Fruit fly (Drosophila melanogaster) whole organism, embryonic: ENCODE measurements around the gene Myo95E.
A peak's percentile ranks its signal among the peaks of the same experiment; 100 is the strongest.

Source experiments
- Atf-2 ChIP-seq: fragments of 200-800 bp; sonication (Bioruptor generic); optimal IDR thresholded peaks from 2 replicates; lab custom pipeline; 2016; ENCODE audit warnings: missing biosample characterization, missing genetic modification characterization
- Atf3 ChIP-seq: fragments of 200-800 bp; sonication (Bioruptor generic); optimal IDR thresholded peaks from 3 replicates; lab custom pipeline; 2016; ENCODE audit warnings: missing biosample characterization, missing genetic modification characterization
- B-H2 ChIP-seq: fragments of 200-800 bp; sonication (Bioruptor generic); optimal IDR thresholded peaks from 2 replicates; lab custom pipeline; 2018; ENCODE audit warnings: missing biosample characterization, mild to moderate bottlenecking, missing genetic modification characterization
- Bdp1 ChIP-seq: fragments of 200-800 bp; sonication (Bioruptor generic); optimal IDR thresholded peaks from 3 replicates; lab custom pipeline; 2016; ENCODE audit warnings: missing biosample characterization, missing genetic modification characterization
- CG10366 ChIP-seq: fragments of 200-800 bp; sonication (Bioruptor generic); IDR thresholded peaks from 2 replicates; pipeline ENCODE4 v1.3.6; 2022; ENCODE audit warnings: missing biosample characterization, missing genetic modification characterization
- CG10979 ChIP-seq: fragments of 200-800 bp; sonication (Bioruptor generic); optimal IDR thresholded peaks from 2 replicates; lab custom pipeline; 2018; ENCODE audit warnings: missing biosample characterization, mild to moderate bottlenecking, missing genetic modification characterization, moderate library complexity
- CG12155 ChIP-seq: fragments of 200-800 bp; sonication (Bioruptor generic); optimal IDR thresholded peaks from 3 replicates; lab custom pipeline; 2016; ENCODE audit warnings: missing biosample characterization, missing genetic modification characterization
- CG12219 ChIP-seq: fragments of 200-800 bp; sonication (Bioruptor generic); optimal IDR thresholded peaks from 3 replicates; lab custom pipeline; 2018; ENCODE audit warnings: missing biosample characterization, mild to moderate bottlenecking, missing genetic modification characterization
- CG12659 ChIP-seq: fragments of 200-800 bp; sonication (Bioruptor generic); optimal IDR thresholded peaks from 3 replicates; lab custom pipeline; 2017; ENCODE audit warnings: mild to moderate bottlenecking, missing biosample characterization, missing genetic modification reagents, missing genetic modification characterization
- CG13296 ChIP-seq: fragments of 200-800 bp; sonication (Bioruptor generic); optimal IDR thresholded peaks from 3 replicates; lab custom pipeline; 2018; ENCODE audit warnings: missing biosample characterization, mild to moderate bottlenecking, missing genetic modification characterization
- CG13424 ChIP-seq: fragments of 200-800 bp; sonication (Bioruptor generic); optimal IDR thresholded peaks from 2 replicates; lab custom pipeline; 2019; ENCODE audit warnings: missing biosample characterization, mild to moderate bottlenecking, missing genetic modification characterization, moderate library complexity
- CG14710 ChIP-seq: fragments of 200-800 bp; sonication (Bioruptor generic); optimal IDR thresholded peaks from 3 replicates; lab custom pipeline; 2019; ENCODE audit warnings: missing biosample characterization, mild to moderate bottlenecking, missing genetic modification characterization, moderate library complexity
- CG14965 ChIP-seq: fragments of 200-800 bp; sonication (Bioruptor generic); optimal IDR thresholded peaks from 2 replicates; lab custom pipeline; 2016; ENCODE audit warnings: missing biosample characterization, missing genetic modification characterization, borderline replicate concordance
- CG15479 ChIP-seq: fragments of 200-800 bp; sonication (Bioruptor generic); optimal IDR thresholded peaks from 3 replicates; lab custom pipeline; 2019; ENCODE audit warnings: missing biosample characterization, mild to moderate bottlenecking, missing genetic modification characterization, moderate library complexity
- CG17568 ChIP-seq: fragments of 200-800 bp; sonication (Bioruptor generic); optimal IDR thresholded peaks from 2 replicates; lab custom pipeline; 2018; ENCODE audit warnings: missing biosample characterization, mild to moderate bottlenecking, missing genetic modification characterization, moderate library complexity
- CG18262 ChIP-seq: fragments of 200-800 bp; optimal IDR thresholded peaks from 3 replicates; lab custom pipeline; 2019; ENCODE audit warnings: missing biosample characterization, mild to moderate bottlenecking, missing genetic modification characterization, moderate library complexity
- CG2120 ChIP-seq: fragments of 200-800 bp; sonication (Bioruptor generic); optimal IDR thresholded peaks from 3 replicates; lab custom pipeline; 2016; ENCODE audit warnings: missing biosample characterization, missing genetic modification characterization
- CG2712 ChIP-seq: fragments of 200-800 bp; optimal IDR thresholded peaks from 3 replicates; lab custom pipeline; 2019; ENCODE audit warnings: missing biosample characterization, mild to moderate bottlenecking, missing genetic modification characterization, moderate library complexity
- CG31224 ChIP-seq: fragments of 200-800 bp; sonication (Bioruptor generic); IDR thresholded peaks from 2 replicates; pipeline ENCODE4 v1.3.6; 2022; ENCODE audit warnings: missing biosample characterization, missing genetic modification characterization
- CG4820 ChIP-seq: fragments of 200-800 bp; sonication (Bioruptor generic); optimal IDR thresholded peaks from 3 replicates; lab custom pipeline; 2016; ENCODE audit warnings: missing biosample characterization, missing genetic modification characterization
- CG6254 ChIP-seq: fragments of 200-800 bp; sonication (Bioruptor generic); optimal IDR thresholded peaks from 3 replicates; lab custom pipeline; 2017; ENCODE audit warnings: mild to moderate bottlenecking, missing biosample characterization, missing genetic modification reagents, missing genetic modification characterization
- CG6654 ChIP-seq: fragments of 200-800 bp; sonication (Bioruptor generic); optimal IDR thresholded peaks from 2 replicates; lab custom pipeline; 2017; ENCODE audit warnings: missing biosample characterization, mild to moderate bottlenecking, missing genetic modification characterization
- CG6765 ChIP-seq: fragments of 200-800 bp; sonication (Bioruptor generic); optimal IDR thresholded peaks from 3 replicates; lab custom pipeline; 2017; ENCODE audit warnings: missing biosample characterization, mild to moderate bottlenecking, missing genetic modification characterization
- CG9817 ChIP-seq: fragments of 200-800 bp; sonication (Bioruptor generic); optimal IDR thresholded peaks from 2 replicates; lab custom pipeline; 2018; ENCODE audit warnings: missing biosample characterization, mild to moderate bottlenecking, missing genetic modification characterization, moderate library complexity
- CG9876 ChIP-seq: fragments of 200-800 bp; sonication (Bioruptor generic); optimal IDR thresholded peaks from 2 replicates; lab custom pipeline; 2016; ENCODE audit warnings: missing biosample characterization, missing genetic modification characterization
- Camta ChIP-seq: fragments of 200-800 bp; sonication (Bioruptor generic); optimal IDR thresholded peaks from 2 replicates; lab custom pipeline; 2016; ENCODE audit warnings: missing biosample characterization, missing genetic modification characterization
- E2f1 ChIP-seq: fragments of 200-800 bp; sonication (Bioruptor generic); IDR thresholded peaks from 2 replicates; pipeline ENCODE4 v1.3.6; 2022; ENCODE audit warnings: missing biosample characterization, missing genetic modification characterization
- Fer3 ChIP-seq: fragments of 200-800 bp; sonication (Bioruptor generic); optimal IDR thresholded peaks from 2 replicates; lab custom pipeline; 2018; ENCODE audit warnings: missing biosample characterization, mild to moderate bottlenecking, missing genetic modification characterization, moderate library complexity
- Hmr ChIP-seq: fragments of 200-800 bp; sonication (Bioruptor generic); optimal IDR thresholded peaks from 3 replicates; lab custom pipeline; 2017; ENCODE audit warnings: mild to moderate bottlenecking, missing biosample characterization, missing genetic modification reagents, missing genetic modification characterization
- Mad ChIP-seq: fragments of 200-800 bp; sonication (Bioruptor generic); optimal IDR thresholded peaks from 2 replicates; lab custom pipeline; 2016; ENCODE audit warnings: missing biosample characterization, missing genetic modification characterization
- Myb ChIP-seq: fragments of 200-800 bp; sonication (Bioruptor generic); optimal IDR thresholded peaks from 2 replicates; lab custom pipeline; 2016; ENCODE audit warnings: missing biosample characterization, missing genetic modification characterization
- Nf-YA ChIP-seq: fragments of 200-800 bp; sonication (Bioruptor generic); IDR thresholded peaks from 2 replicates; pipeline ENCODE4 v1.3.6; 2022; ENCODE audit warnings: missing biosample characterization, missing genetic modification characterization
- Sin3A ChIP-seq: fragments of >200 bp; optimal IDR thresholded peaks from 2 replicates; lab custom pipeline; 2018
- abd-A ChIP-seq: fragments of 200-800 bp; sonication (Bioruptor generic); optimal IDR thresholded peaks from 3 replicates; lab custom pipeline; 2019; ENCODE audit warnings: missing biosample characterization, mild to moderate bottlenecking, missing genetic modification characterization, moderate library complexity
- aop ChIP-seq: fragments of 200-800 bp; sonication (Bioruptor generic); IDR thresholded peaks from 2 replicates; pipeline ENCODE4 v1.3.6; 2022; ENCODE audit warnings: missing biosample characterization, missing genetic modification characterization
- ara ChIP-seq: fragments of 200-800 bp; sonication (Bioruptor generic); IDR thresholded peaks from 2 replicates; pipeline ENCODE4 v1.3.6; 2022; ENCODE audit warnings: missing biosample characterization, missing genetic modification characterization
- bigmax ChIP-seq: fragments of 200-800 bp; sonication (Bioruptor generic); optimal IDR thresholded peaks from 2 replicates; lab custom pipeline; 2018; ENCODE audit warnings: missing biosample characterization, mild to moderate bottlenecking, missing genetic modification characterization
- cas ChIP-seq: fragments of 200-800 bp; sonication (Bioruptor generic); IDR thresholded peaks from 2 replicates; pipeline ENCODE4 v1.3.6; 2022; ENCODE audit warnings: missing biosample characterization, missing genetic modification characterization
- dm ChIP-seq: fragments of 200-800 bp; sonication (Bioruptor generic); optimal IDR thresholded peaks from 3 replicates; lab custom pipeline; 2016; ENCODE audit warnings: missing biosample characterization, missing genetic modification characterization
- emc ChIP-seq: fragments of 200-800 bp; sonication (Bioruptor generic); optimal IDR thresholded peaks from 2 replicates; lab custom pipeline; 2016; ENCODE audit warnings: missing biosample characterization, missing genetic modification characterization
- gem ChIP-seq: fragments of 200-800 bp; sonication (Bioruptor generic); optimal IDR thresholded peaks from 2 replicates; lab custom pipeline; 2019; ENCODE audit warnings: missing biosample characterization, mild to moderate bottlenecking, missing genetic modification characterization, moderate library complexity
- grn ChIP-seq: fragments of 200-800 bp; sonication (Bioruptor generic); optimal IDR thresholded peaks from 3 replicates; lab custom pipeline; 2017; ENCODE audit warnings: missing biosample characterization, missing genetic modification characterization
- lilli ChIP-seq: fragments of 200-800 bp; sonication (Bioruptor generic); optimal IDR thresholded peaks from 3 replicates; lab custom pipeline; 2016; ENCODE audit warnings: missing biosample characterization, missing genetic modification characterization
- nerfin-2 ChIP-seq: fragments of 200-800 bp; sonication (Bioruptor generic); IDR thresholded peaks from 2 replicates; pipeline ENCODE4 v1.3.6; 2022; ENCODE audit warnings: missing biosample characterization, missing genetic modification characterization; ENCODE audit not compliant: partially characterized antibody
- p53 ChIP-seq: fragments of 200-800 bp; sonication (Bioruptor generic); optimal IDR thresholded peaks from 2 replicates; lab custom pipeline; 2016; ENCODE audit warnings: missing biosample characterization, missing genetic modification characterization
- pb ChIP-seq: fragments of 200-800 bp; sonication (Bioruptor generic); optimal IDR thresholded peaks from 3 replicates; lab custom pipeline; 2016; ENCODE audit warnings: missing biosample characterization, missing genetic modification characterization
- pfk ChIP-seq: fragments of 200-800 bp; sonication (Bioruptor generic); optimal IDR thresholded peaks from 2 replicates; lab custom pipeline; 2018; ENCODE audit warnings: missing biosample characterization, mild to moderate bottlenecking, missing genetic modification characterization, moderate library complexity
- sd ChIP-seq: fragments of 200-800 bp; sonication (Bioruptor generic); optimal IDR thresholded peaks from 3 replicates; lab custom pipeline; 2018; ENCODE audit warnings: missing biosample characterization, mild to moderate bottlenecking, missing genetic modification characterization, moderate library complexity
- shn ChIP-seq: fragments of 200-800 bp; sonication (Bioruptor generic); optimal IDR thresholded peaks from 3 replicates; lab custom pipeline; 2016; ENCODE audit warnings: missing biosample characterization, missing genetic modification characterization
- sqz ChIP-seq: fragments of 200-800 bp; sonication (Bioruptor generic); optimal IDR thresholded peaks from 3 replicates; lab custom pipeline; 2018; ENCODE audit warnings: missing biosample characterization, mild to moderate bottlenecking, missing genetic modification characterization
- twi ChIP-seq: fragments of 200-800 bp; optimal IDR thresholded peaks from 2 replicates; lab custom pipeline; 2019; ENCODE audit warnings: missing biosample characterization, mild to moderate bottlenecking, missing genetic modification characterization, moderate library complexity
- usp ChIP-seq: fragments of >200 bp; optimal IDR thresholded peaks from 2 replicates; lab custom pipeline; 2017; ENCODE audit warnings: missing biosample characterization, missing genetic modification characterization

Myo95E gene

DNA sequence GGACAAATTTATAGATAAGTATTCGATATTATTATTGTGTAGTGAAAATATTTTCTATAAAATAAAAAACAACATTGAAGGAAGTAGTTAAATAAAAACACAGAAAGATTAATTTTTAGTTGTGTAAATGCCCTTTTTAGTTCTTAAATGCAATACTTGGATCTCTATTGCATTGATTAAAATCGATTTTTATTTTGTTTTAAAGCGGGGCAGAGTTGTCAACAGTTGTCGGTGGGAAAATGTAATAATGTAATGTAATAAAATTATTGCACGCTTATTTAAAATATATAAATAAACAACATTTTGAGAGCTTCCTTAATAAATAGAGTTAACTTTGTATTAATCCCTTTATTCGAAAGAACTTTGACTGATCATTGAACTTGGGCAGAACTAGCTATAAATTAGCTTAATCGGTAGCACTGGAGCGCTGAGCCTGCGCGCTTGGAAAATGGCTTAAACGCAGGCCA lies 2.3 kb upstream of the Myo95E start, which contains the start of gene Apc2 (continued):
- TF ChIP-seq CG12659 (GFP tag; lab: Kevin White, UChicago), result peak; percentile 64
- TF ChIP-seq CG6654 (GFP tag; lab: Kevin White, UChicago), result no peak
- TF ChIP-seq emc (GFP tag; lab: Kevin White, UChicago), result no peak
- TF ChIP-seq CG9817 (tag; lab: Kevin White, UChicago), result peak; percentile 58
- TF ChIP-seq sd (tag; lab: Kevin White, UChicago), result no peak
- TF ChIP-seq nerfin-2 (GFP tag; lab: Robert Waterston, UW), result no peak
- peak; percentile 50 for TF ChIP-seq CG10366 (GFP tag; lab: Robert Waterston, UW)
- TF ChIP-seq CG12155 (GFP tag; lab: Kevin White, UChicago), result peak; percentile 32
- TF ChIP-seq CG13296 (GFP tag; lab: Kevin White, UChicago), result peak; percentile 41
- TF ChIP-seq CG6254 (GFP tag; lab: Kevin White, UChicago), result no peak
- TF ChIP-seq dm (GFP tag; lab: Kevin White, UChicago), result no peak
- no peak for TF ChIP-seq CG15479 (GFP tag; lab: Kevin White, UChicago)
- no peak for TF ChIP-seq aop (GFP tag; lab: Robert Waterston, UW)
- no peak for TF ChIP-seq Atf3 (GFP tag; lab: Kevin White, UChicago)
- no peak for TF ChIP-seq CG6765
- no peak for TF ChIP-seq CG17568 (GFP tag; lab: Kevin White, UChicago)
- TF ChIP-seq E2f1 (GFP tag; lab: Robert Waterston, UW), result peak; percentile 56; the same call in 1 of the 2 replicates
- no peak for TF ChIP-seq sqz (GFP tag; lab: Kevin White, UChicago)
- peak; percentile 23 for TF ChIP-seq Camta (GFP tag; lab: Kevin White, UChicago)
- peak; percentile 48 for TF ChIP-seq Hmr (GFP tag; lab: Kevin White, UChicago)
- peak; percentile 67 for TF ChIP-seq CG13424 (tag; lab: Kevin White, UChicago)
- TF ChIP-seq CG2120 (GFP tag; lab: Kevin White, UChicago), result peak; percentile 66
- TF ChIP-seq Fer3 (tag; lab: Kevin White, UChicago), result peak; percentile 69
- TF ChIP-seq pb (GFP tag; lab: Kevin White, UChicago), result no peak
- TF ChIP-seq pfk (GFP tag; lab: Kevin White, UChicago), result no peak
- TF ChIP-seq CG12219 (GFP tag; lab: Kevin White, UChicago), result peak; percentile 5
- TF ChIP-seq twi (tag; lab: Kevin White, UChicago), result peak; percentile 40
- no peak for TF ChIP-seq CG9876 (GFP tag; lab: Kevin White, UChicago)
- no peak for TF ChIP-seq Nf-YA (GFP tag; lab: Robert Waterston, UW)
- no peak for TF ChIP-seq cas (GFP tag; lab: Robert Waterston, UW)
- peak; percentile 55; the same call in 1 of the 2 replicates for TF ChIP-seq ara
- TF ChIP-seq Bdp1 (GFP tag; lab: Kevin White, UChicago), result peak; percentile 14
- TF ChIP-seq CG14965 (GFP tag; lab: Kevin White, UChicago), result no peak
- peak; percentile 80 for TF ChIP-seq CG14710
- peak; percentile 32; the same call in 1 of the 2 replicates for TF ChIP-seq CG31224 (GFP tag; lab: Robert Waterston, UW)
- peak; percentile 80 for TF ChIP-seq gem (tag; lab: Kevin White, UChicago)
- TF ChIP-seq usp (GFP tag; lab: Kevin White, UChicago), result no peak
- TF ChIP-seq p53 (GFP tag; lab: Kevin White, UChicago), result no peak
- peak; percentile 2 for TF ChIP-seq Myb (GFP tag; lab: Kevin White, UChicago)
- TF ChIP-seq abd-A (tag; lab: Kevin White, UChicago), result no peak
- TF ChIP-seq lilli, result peak; percentile 57
- no peak for TF ChIP-seq grn (GFP tag; lab: Kevin White, UChicago)
- TF ChIP-seq CG2712 (tag; lab: Kevin White, UChicago), result peak; percentile 73
- no peak for TF ChIP-seq bigmax (GFP tag; lab: Kevin White, UChicago)
- peak; percentile 75 for TF ChIP-seq CG18262
- peak; percentile 4 for TF ChIP-seq B-H2 (GFP tag; lab: Kevin White, UChicago)
- peak; percentile 62 for TF ChIP-seq CG10979
- no peak for TF ChIP-seq shn (GFP tag; lab: Kevin White, UChicago)
- peak; percentile 6 for TF ChIP-seq CG4820
- no peak for TF ChIP-seq Sin3A (lab: Kevin White, UChicago)
- TF ChIP-seq Atf-2 (GFP tag; lab: Kevin White, UChicago), result no peak
- no peak for TF ChIP-seq Mad (GFP tag; lab: Kevin White, UChicago)
